Worm (Caenorhabditis elegans) whole organism, L1 larva: ENCODE measurements around the gene ZK1055.6.

Experiments used
- C16A3.4 ChIP-seq: fragments of 150-350 bp; optimal IDR thresholded peaks from 2 replicates; lab custom pipeline; 2014; ENCODE audit warnings: missing biosample characterization, missing genetic modification characterization
- blmp-1 ChIP-seq: fragments of 150-350 bp; optimal IDR thresholded peaks from 2 replicates; lab custom pipeline; 2014; ENCODE audit warnings: missing biosample characterization, missing genetic modification characterization
- ces-1 ChIP-seq: fragments of 150-350 bp; optimal IDR thresholded peaks from 2 replicates; lab custom pipeline; 2014; ENCODE audit warnings: missing biosample characterization, missing genetic modification reagents, missing genetic modification characterization
- dsc-1 ChIP-seq: sonication (generic microtip); optimal IDR thresholded peaks from 2 replicates; lab custom pipeline; 2016; ENCODE audit warnings: mild to moderate bottlenecking, missing genetic modification characterization, missing compliant biosample characterization
- efl-1 ChIP-seq, 4 experiments: fragments of 150-350 bp; optimal IDR thresholded peaks in 3 of 4; peaks in 1 of 4; 1 replicate in 1 of 4; 2 replicates in 3 of 4; lab custom pipeline; 2014; ENCODE audit warnings: missing biosample characterization in 2 of 4, missing genetic modification characterization in 2 of 4, missing genetic modification reagents in 2 of 4
- fkh-4 ChIP-seq: sonication (generic microtip); optimal IDR thresholded peaks from 2 replicates; lab custom pipeline; 2016; ENCODE audit warnings: missing compliant biosample characterization, missing genetic modification characterization, borderline replicate concordance
- hlh-17 ChIP-seq: fragments of 200-800 bp; sonication (Bioruptor generic); optimal IDR thresholded peaks from 2 replicates; lab custom pipeline; 2018; ENCODE audit warnings: missing genetic modification characterization, mild to moderate bottlenecking, missing compliant biosample characterization, moderate library complexity, borderline replicate concordance
- irx-1 ChIP-seq: sonication (generic microtip); optimal IDR thresholded peaks from 2 replicates; lab custom pipeline; 2016; ENCODE audit warnings: missing genetic modification characterization, missing compliant biosample characterization
- lin-14 ChIP-seq: fragments of 200-800 bp; sonication (Bioruptor generic); optimal IDR thresholded peaks from 2 replicates; lab custom pipeline; 2018; ENCODE audit warnings: mild to moderate bottlenecking, missing genetic modification characterization, moderate library complexity, missing compliant biosample characterization
- lin-35 ChIP-seq, 2 experiments: fragments of 150-350 bp; optimal IDR thresholded peaks; 2 replicates each; lab custom pipeline; 2014; ENCODE audit warnings: missing biosample characterization in 2 of 2, missing genetic modification characterization in 2 of 2, missing genetic modification reagents in 2 of 2
- lir-3 ChIP-seq: sonication (generic microtip); optimal IDR thresholded peaks from 2 replicates; lab custom pipeline; 2016; ENCODE audit warnings: mild to moderate bottlenecking, missing genetic modification characterization, moderate library complexity, missing compliant biosample characterization; ENCODE audit not compliant: poor library complexity
- mab-9 ChIP-seq: fragments of 200-800 bp; sonication (Bioruptor generic); IDR thresholded peaks from 2 replicates; pipeline ENCODE4 v1.3.6; 2022; ENCODE audit warnings: missing genetic modification reagents, missing genetic modification characterization, missing compliant biosample characterization
- nhr-12 ChIP-seq: sonication (generic microtip); optimal IDR thresholded peaks from 2 replicates; lab custom pipeline; 2017; ENCODE audit warnings: missing biosample characterization, missing genetic modification characterization
- nhr-20 ChIP-seq: sonication (generic microtip); optimal IDR thresholded peaks from 2 replicates; lab custom pipeline; 2016; ENCODE audit warnings: mild to moderate bottlenecking, missing genetic modification characterization, missing compliant biosample characterization
- nhr-237 ChIP-seq: fragments of 150-350 bp; optimal IDR thresholded peaks from 2 replicates; lab custom pipeline; 2014; ENCODE audit warnings: missing biosample characterization, missing genetic modification characterization
- nhr-77 ChIP-seq: fragments of 150-350 bp; optimal IDR thresholded peaks from 2 replicates; lab custom pipeline; 2014; ENCODE audit warnings: missing biosample characterization, missing genetic modification characterization
- nhr-84 ChIP-seq: sonication (generic microtip); optimal IDR thresholded peaks from 2 replicates; lab custom pipeline; 2017; ENCODE audit warnings: missing biosample characterization, missing genetic modification characterization
- snpc-4 ChIP-seq: fragments of 150-350 bp; optimal IDR thresholded peaks from 2 replicates; lab custom pipeline; 2014; ENCODE audit warnings: missing biosample characterization, missing genetic modification characterization
- snu-23 ChIP-seq: sonication (generic microtip); optimal IDR thresholded peaks from 2 replicates; lab custom pipeline; 2016; ENCODE audit warnings: missing genetic modification characterization, missing compliant biosample characterization
- unc-62 ChIP-seq: fragments of 150-350 bp; optimal IDR thresholded peaks from 2 replicates; lab custom pipeline; 2014; ENCODE audit warnings: missing biosample characterization, missing genetic modification reagents, missing genetic modification characterization
- unc-98 ChIP-seq: fragments of 200-800 bp; sonication (Bioruptor generic); IDR thresholded peaks from 2 replicates; pipeline ENCODE4 v1.3.6; 2022; ENCODE audit warnings: missing genetic modification characterization, missing compliant biosample characterization
- zag-1 ChIP-seq: fragments of 150-350 bp; optimal IDR thresholded peaks from 2 replicates; lab custom pipeline; 2014; ENCODE audit warnings: missing biosample characterization, missing genetic modification characterization
- ztf-11 ChIP-seq, 2 experiments: sonication (generic microtip); optimal IDR thresholded peaks; 2 replicates each; lab custom pipeline; 2016 to 2017; ENCODE audit warnings: missing genetic modification characterization in 2 of 2, missing biosample characterization in 1 of 2, missing compliant biosample characterization in 1 of 2

ZK1055.6 gene

DNA sequence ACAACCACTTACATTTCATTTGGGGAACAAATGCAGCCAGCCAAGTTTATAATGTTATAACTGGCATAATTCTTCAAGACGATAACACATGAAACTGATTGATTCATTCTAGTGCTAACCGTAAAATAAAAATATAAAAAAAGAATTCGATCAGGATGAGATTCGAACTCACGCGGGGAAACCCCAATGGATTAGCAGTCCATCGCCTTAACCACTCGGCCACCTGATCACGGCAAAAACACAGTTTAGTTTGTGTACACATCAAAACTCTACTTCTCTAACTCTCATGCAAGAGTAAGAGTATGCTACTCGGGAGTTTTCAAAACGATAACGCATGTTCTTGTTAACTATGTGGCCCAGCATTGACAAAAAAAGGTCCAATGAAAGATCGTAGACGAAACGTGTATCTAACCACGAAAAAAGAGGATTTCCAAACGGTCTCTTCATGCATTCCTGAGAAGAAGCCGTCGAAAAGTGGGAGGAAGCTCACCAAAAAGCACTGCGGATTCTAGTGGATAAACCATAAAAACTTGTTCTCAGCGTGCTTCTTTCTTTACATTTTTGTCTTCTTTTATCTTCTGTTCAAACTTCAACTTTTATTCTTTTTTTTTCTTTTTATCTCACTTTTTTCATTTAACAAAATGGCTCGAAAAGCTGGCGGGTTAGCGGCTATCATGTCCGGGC is 50.6 kb downstream of the ZK1055.6 start, which contains the start of gene twk-10 (continued):
- TF ChIP-seq zag-1 (tag; lab: Kevin White, UChicago) (no peak), lin-14 (GFP tag; lab: Kevin White, UChicago) (peak; percentile 17), unc-62 (GFP tag; lab: Kevin White, UChicago) (no peak), ces-1 (GFP tag; lab: Kevin White, UChicago) (no peak), mab-9 (no peak), nhr-12 (tag; lab: Kevin White, UChicago) (no peak), irx-1 (tag; lab: Kevin White, UChicago) (peak; percentile 27), lir-3 (tag; lab: Kevin White, UChicago) (no peak), C16A3.4 (tag; lab: Kevin White, UChicago) (peak; percentile 28), dsc-1 (tag; lab: Kevin White, UChicago) (peak; percentile 3), nhr-20 (tag; lab: Kevin White, UChicago) (peak; percentile 47), nhr-237 (tag; lab: Kevin White, UChicago) (no peak), lin-35 (GFP tag; optimal IDR thresholded peaks at IDR 0.05; lab: Kevin White, UChicago) (peak; percentile 21 to 48), nhr-84 (no peak), hlh-17 (GFP tag; lab: Kevin White, UChicago) (no peak), efl-1 (optimal IDR thresholded peaks at IDR 0.05; lab: Kevin White, UChicago) (peak; percentile 18 to 36), efl-1 (GFP tag; optimal IDR thresholded peaks at IDR 0.05 in 1 of 2; lab: Kevin White, UChicago) (peak in 1 of 2 experiments; percentile 94)

DNA sequence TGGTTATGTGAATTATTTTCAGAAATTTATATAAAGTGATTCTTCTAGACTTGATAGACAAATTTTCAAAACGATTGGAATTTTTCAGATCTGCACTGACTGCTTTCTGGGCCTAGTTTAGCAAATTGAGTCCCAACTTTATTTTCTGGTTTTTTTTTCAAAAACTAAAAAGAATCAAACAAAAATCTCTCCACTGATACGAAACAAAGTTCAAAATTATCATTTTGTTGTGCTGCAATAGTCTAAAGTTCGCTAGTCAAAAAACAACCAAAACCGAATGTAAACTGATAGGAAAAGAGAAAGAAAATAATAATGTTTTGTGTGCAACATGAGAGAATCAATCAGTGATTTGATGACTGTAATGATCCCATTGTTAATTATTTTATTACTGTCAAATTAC is 52.5 kb downstream of the ZK1055.6 start, which contains the start of gene lipl-4:
lipl-4 (plus strand) TSS at position 301 of the 400 bp plus-strand sequence.
- TF ChIP-seq fkh-4 (tag; lab: Kevin White, UChicago), result no peak
- TF ChIP-seq nhr-77, result no peak
- no peak for TF ChIP-seq lir-3 (tag; lab: Kevin White, UChicago)
- TF ChIP-seq ztf-11 (tag; optimal IDR thresholded peaks at IDR 0.05; lab: Kevin White, UChicago), result no peak
- no peak for TF ChIP-seq unc-98
- TF ChIP-seq blmp-1 (tag; lab: Kevin White, UChicago), result no peak
- no peak for TF ChIP-seq snpc-4 (tag; lab: Kevin White, UChicago)
- TF ChIP-seq C16A3.4 (tag; lab: Kevin White, UChicago), result no peak
- no peak for TF ChIP-seq snu-23 (GFP tag; lab: Kevin White, UChicago)
